Fruit fly (Drosophila melanogaster): ENCODE data around the gene Brd7-9.
"Not testable (repeated sequence)": the region's sequence is repeated elsewhere in the genome, so short reads cannot be mapped to it uniquely, and the experiment has no call there.

Gene Brd7-9

DNA sequence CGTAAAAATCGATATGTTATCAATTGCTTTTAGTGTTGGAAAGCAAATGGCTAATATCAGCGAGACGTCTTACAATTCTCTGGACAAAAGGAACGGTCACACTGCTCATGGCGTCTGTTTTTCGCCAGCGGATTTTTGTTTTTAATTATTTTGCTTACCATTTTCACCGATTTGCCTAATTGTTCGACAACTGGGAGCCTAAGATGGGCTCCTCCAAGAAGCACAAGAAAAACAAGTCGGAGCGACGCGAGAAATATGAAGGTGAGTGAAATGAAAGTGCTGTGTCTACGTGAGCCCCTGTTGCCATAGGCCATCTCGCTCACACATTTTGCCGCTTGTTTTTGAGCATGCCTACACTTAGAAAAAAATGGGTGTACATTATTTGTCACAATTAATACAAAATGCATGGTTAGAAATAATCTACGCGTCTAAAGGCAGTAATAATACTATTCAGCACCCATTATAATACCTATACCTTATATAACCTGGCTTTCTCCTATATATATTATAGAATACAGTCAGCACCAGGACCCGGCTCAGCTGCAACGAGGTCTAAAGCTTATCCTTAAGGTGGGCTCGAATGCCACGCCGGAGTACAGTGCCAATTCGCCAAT is at the start of gene Brd7-9 (continued):
- TF ChIP-seq Ets96B (tag; optimal IDR thresholded peaks at IDR 0.05): peak; percentile 72
- no peak for TF ChIP-seq CG6808 (GFP tag; optimal IDR thresholded peaks at IDR 0.05)
- peak; percentile 72 for TF ChIP-seq pdm3 (GFP tag; optimal IDR thresholded peaks at IDR 0.05)
- peak; percentile 67 for TF ChIP-seq OdsH (GFP tag; optimal IDR thresholded peaks at IDR 0.05)
- peak; percentile 43 for TF ChIP-seq fd59A (GFP tag; optimal IDR thresholded peaks at IDR 0.05)
- peak; percentile 67 for TF ChIP-seq Gug (GFP tag; IDR thresholded peaks at IDR 0.05)
- peak; percentile 75 for TF ChIP-seq CG10669 (GFP tag; optimal IDR thresholded peaks at IDR 0.05)
- TF ChIP-seq esn (GFP tag; optimal IDR thresholded peaks at IDR 0.05): peak; percentile 80

DNA sequence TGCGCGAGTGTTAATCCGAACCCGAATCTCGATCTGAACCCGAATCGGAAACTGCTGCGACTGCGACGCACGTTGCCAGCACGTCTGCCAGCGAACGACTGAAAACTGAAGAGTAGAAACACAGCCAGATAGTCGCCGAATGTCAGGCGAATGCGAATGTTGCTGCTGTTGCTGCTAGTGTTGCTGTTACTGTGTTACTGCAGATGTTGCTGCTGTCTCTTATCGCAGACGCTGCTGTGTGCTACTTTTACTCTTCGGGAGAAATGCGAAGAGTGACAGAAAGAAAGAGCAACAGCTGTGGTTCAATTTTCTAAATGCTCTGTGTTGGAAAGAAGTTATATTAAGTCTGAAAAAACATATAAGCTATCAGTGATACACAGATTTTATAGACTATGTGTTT is 44.0 kb upstream of the Brd7-9 start, which contains the start of gene CG31904:
Gene CG31904 (minus strand): TSS at position 101 of the 400 bp plus-strand sequence.
- not testable (repeated sequence) for TF ChIP-seq CG10669, achi, Eip75B (GFP tag; optimal IDR thresholded peaks at IDR 0.05)

dm6 chr2L:7741437-7741836 is 41.2 kb upstream of the Brd7-9 start, which contains the start of gene Acp1:
Gene Acp1, minus strand, starts transcription at chr2L:7741537.
- TF ChIP-seq net (GFP tag; optimal IDR thresholded peaks at IDR 0.05): no peak
- TF ChIP-seq Sox14 (GFP tag; optimal IDR thresholded peaks at IDR 0.05): no peak
- no peak for TF ChIP-seq CG11902 (GFP tag; optimal IDR thresholded peaks at IDR 0.05)
- TF ChIP-seq CG6854 (GFP tag; optimal IDR thresholded peaks at IDR 0.05): no peak
- no peak for TF ChIP-seq Gug (GFP tag; IDR thresholded peaks at IDR 0.05)
- no peak for TF ChIP-seq CG1621 (tag; optimal IDR thresholded peaks at IDR 0.05)
- TF ChIP-seq CG6808 (GFP tag; optimal IDR thresholded peaks at IDR 0.05): no peak
- no peak for TF ChIP-seq cyc (GFP tag; optimal IDR thresholded peaks at IDR 0.05)

DNA sequence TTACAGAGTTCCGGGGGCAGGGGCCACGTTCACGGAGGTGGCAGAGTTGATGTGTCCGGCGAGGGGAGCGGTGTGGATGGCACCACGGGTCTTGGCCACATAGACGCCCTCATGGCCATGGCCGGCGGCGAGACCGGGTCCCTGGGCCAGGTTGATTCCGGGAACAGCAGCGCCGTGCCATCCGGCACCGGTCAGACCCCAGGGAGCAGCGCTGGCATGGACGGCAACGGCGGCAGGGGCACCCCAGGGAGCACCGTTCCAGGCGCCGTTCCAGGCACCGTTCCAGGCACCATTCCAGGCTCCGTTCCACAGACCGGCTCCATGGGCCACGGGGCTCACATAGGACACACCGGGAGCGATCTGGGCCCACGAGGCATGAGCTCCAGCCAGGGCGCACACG is 38.5 kb upstream of the Brd7-9 start:
- TF ChIP-seq CG16779 (tag; optimal IDR thresholded peaks at IDR 0.05) (no peak), CG11902 (GFP tag; optimal IDR thresholded peaks at IDR 0.05) (no peak), ss (GFP tag; optimal IDR thresholded peaks at IDR 0.05) (no peak), CG8319 (GFP tag; optimal IDR thresholded peaks at IDR 0.05) (no peak), CG10669 (GFP tag; optimal IDR thresholded peaks at IDR 0.05) (no peak), Smox (GFP tag; optimal IDR thresholded peaks at IDR 0.05) (no peak), CG4318 (GFP tag; optimal IDR thresholded peaks at IDR 0.05) (no peak), Sox14 (GFP tag; optimal IDR thresholded peaks at IDR 0.05) (no peak), dsx (GFP tag; optimal IDR thresholded peaks at IDR 0.05; ENCODE audit: poor library complexity, severe bottlenecking) (no peak), OdsH (GFP tag; optimal IDR thresholded peaks at IDR 0.05) (no peak), Hr4 (GFP tag; optimal IDR thresholded peaks at IDR 0.05) (no peak), CG6808 (GFP tag; optimal IDR thresholded peaks at IDR 0.05) (no peak), pdm3 (GFP tag; optimal IDR thresholded peaks at IDR 0.05) (no peak), CG7368 (GFP tag; optimal IDR thresholded peaks at IDR 0.05) (no peak), Met (GFP tag; optimal IDR thresholded peaks at IDR 0.05) (no peak), CG15336 (GFP tag; IDR thresholded peaks at IDR 0.05) (no peak), CG32006 (GFP tag; optimal IDR thresholded peaks at IDR 0.05) (no peak), CG6854 (GFP tag; optimal IDR thresholded peaks at IDR 0.05) (no peak), Sox15 (GFP tag; optimal IDR thresholded peaks at IDR 0.05) (no peak), CG6276 (GFP tag; optimal IDR thresholded peaks at IDR 0.05) (no peak)

DNA sequence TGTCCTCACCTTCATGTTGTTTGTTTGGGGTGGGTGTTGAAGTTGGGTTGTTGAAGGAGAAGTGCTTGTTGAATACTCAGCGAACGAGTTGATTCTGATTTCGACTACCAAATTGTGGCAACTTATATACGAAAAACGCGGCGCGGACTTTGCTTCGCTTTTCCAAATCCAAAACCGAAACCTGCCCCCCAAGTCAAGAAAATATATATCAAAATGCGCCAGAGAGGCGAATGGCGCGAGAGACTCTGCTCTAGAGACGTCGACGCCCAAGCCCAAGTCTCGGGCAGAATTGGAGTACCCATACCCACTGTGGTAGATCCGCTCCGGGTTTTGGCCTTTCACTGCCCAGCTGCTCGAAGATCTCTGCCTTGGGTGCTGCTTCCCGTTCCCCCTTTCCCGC is 37.9 kb upstream of the Brd7-9 start, which contains the start of gene CG7214:
Gene CG7214 (minus strand): TSS at position 101 of the 400 bp plus-strand sequence.
- no peak for TF ChIP-seq CG8319 (GFP tag; optimal IDR thresholded peaks at IDR 0.05)
- TF ChIP-seq Hr4 (GFP tag; optimal IDR thresholded peaks at IDR 0.05): no peak
- no peak for TF ChIP-seq CG4318 (GFP tag; optimal IDR thresholded peaks at IDR 0.05)
- no peak for TF ChIP-seq topi (GFP tag; optimal IDR thresholded peaks at IDR 0.05)
- no peak for TF ChIP-seq fd85E (GFP tag; optimal IDR thresholded peaks at IDR 0.05)
- no peak for TF ChIP-seq CG31627 (GFP tag; optimal IDR thresholded peaks at IDR 0.05)
- no peak for TF ChIP-seq CG10631 (GFP tag; optimal IDR thresholded peaks at IDR 0.05)
- no peak for TF ChIP-seq fd59A (GFP tag; optimal IDR thresholded peaks at IDR 0.05)
- TF ChIP-seq CG11902 (GFP tag; optimal IDR thresholded peaks at IDR 0.05): no peak
- TF ChIP-seq pdm3 (GFP tag; optimal IDR thresholded peaks at IDR 0.05): no peak
- TF ChIP-seq CG8119 (GFP tag; IDR thresholded peaks at IDR 0.05): no peak
- TF ChIP-seq CG6276 (GFP tag; optimal IDR thresholded peaks at IDR 0.05): no peak
- TF ChIP-seq CG11294 (GFP tag; IDR thresholded peaks at IDR 0.05): no peak
- no peak for TF ChIP-seq CG15336 (GFP tag; IDR thresholded peaks at IDR 0.05)
- TF ChIP-seq CG10669 (GFP tag; optimal IDR thresholded peaks at IDR 0.05): no peak
- no peak for TF ChIP-seq CG8632 (GFP tag; optimal IDR thresholded peaks at IDR 0.05)
- TF ChIP-seq CG32006 (GFP tag; optimal IDR thresholded peaks at IDR 0.05): no peak

Data from whole organism, prepupa.